Fruit fly (Drosophila melanogaster) whole organism, embryonic: ENCODE measurements around the gene nbs.

ENCODE experiments used
- Aef1 ChIP-seq: fragments of 200-800 bp; sonication (Bioruptor generic); IDR thresholded peaks from 3 replicates; pipeline ENCODE4 v1.3.6; 2022; ENCODE audit warnings: missing biosample characterization, missing genetic modification characterization
- B-H2 ChIP-seq: fragments of 200-800 bp; sonication (Bioruptor generic); optimal IDR thresholded peaks from 2 replicates; lab custom pipeline; 2018; ENCODE audit warnings: missing biosample characterization, mild to moderate bottlenecking, missing genetic modification characterization
- CG10321 ChIP-seq: fragments of 200-800 bp; sonication (Bioruptor generic); IDR thresholded peaks from 2 replicates; pipeline ENCODE4 v1.3.6; 2022; ENCODE audit warnings: missing biosample characterization, missing genetic modification characterization
- CG11398 ChIP-seq: fragments of 200-800 bp; sonication (Bioruptor generic); optimal IDR thresholded peaks from 2 replicates; lab custom pipeline; 2016; ENCODE audit warnings: missing biosample characterization, missing genetic modification characterization
- CG12071 ChIP-seq: fragments of 200-800 bp; sonication (Bioruptor generic); optimal IDR thresholded peaks from 3 replicates; lab custom pipeline; 2018; ENCODE audit warnings: missing biosample characterization, mild to moderate bottlenecking, missing genetic modification characterization
- CG15601 ChIP-seq: fragments of 200-800 bp; sonication (Bioruptor generic); optimal IDR thresholded peaks from 3 replicates; lab custom pipeline; 2019; ENCODE audit warnings: missing biosample characterization, mild to moderate bottlenecking, missing genetic modification characterization, moderate library complexity
- CG17568 ChIP-seq: fragments of 200-800 bp; sonication (Bioruptor generic); optimal IDR thresholded peaks from 2 replicates; lab custom pipeline; 2018; ENCODE audit warnings: missing biosample characterization, mild to moderate bottlenecking, missing genetic modification characterization, moderate library complexity
- CG18011 ChIP-seq: fragments of 200-800 bp; sonication (Bioruptor generic); optimal IDR thresholded peaks from 2 replicates; lab custom pipeline; 2017; ENCODE audit warnings: missing biosample characterization, missing genetic modification characterization, mild to moderate bottlenecking, moderate library complexity, missing genotype
- CG18764 ChIP-seq: fragments of 200-800 bp; sonication (Bioruptor generic); optimal IDR thresholded peaks from 3 replicates; lab custom pipeline; 2016; ENCODE audit warnings: missing biosample characterization, missing genetic modification characterization
- CG2678 ChIP-seq: fragments of 200-800 bp; sonication (Bioruptor generic); optimal IDR thresholded peaks from 3 replicates; lab custom pipeline; 2019; ENCODE audit warnings: missing biosample characterization, mild to moderate bottlenecking, missing genetic modification characterization, moderate library complexity
- CG4328 ChIP-seq: fragments of 200-800 bp; sonication (Bioruptor generic); optimal IDR thresholded peaks from 3 replicates; lab custom pipeline; 2017; ENCODE audit warnings: missing biosample characterization, missing genetic modification reagents, missing genetic modification characterization
- CG4617 ChIP-seq: fragments of 200-800 bp; sonication (Bioruptor generic); optimal IDR thresholded peaks from 3 replicates; lab custom pipeline; 2016; ENCODE audit warnings: missing biosample characterization, missing genetic modification characterization, borderline replicate concordance
- CG4854 ChIP-seq: fragments of 200-800 bp; sonication (Bioruptor generic); optimal IDR thresholded peaks from 2 replicates; lab custom pipeline; 2016; ENCODE audit warnings: missing biosample characterization, missing genetic modification characterization, inconsistent platforms
- CG6272 ChIP-seq: fragments of 200-800 bp; sonication (Bioruptor generic); IDR thresholded peaks from 2 replicates; pipeline ENCODE4 v1.3.6; 2022; ENCODE audit warnings: missing biosample characterization, missing genetic modification characterization
- CG6683 ChIP-seq: fragments of 200-800 bp; sonication (Bioruptor generic); optimal IDR thresholded peaks from 2 replicates; lab custom pipeline; 2017; ENCODE audit warnings: missing biosample characterization, mild to moderate bottlenecking, missing genetic modification characterization, missing genetic modification reagents
- CG7271 ChIP-seq: fragments of 200-800 bp; sonication (Bioruptor generic); optimal IDR thresholded peaks from 2 replicates; lab custom pipeline; 2018; ENCODE audit warnings: missing biosample characterization, mild to moderate bottlenecking, missing genetic modification characterization, moderate library complexity
- CG7839 ChIP-seq: fragments of 200-800 bp; sonication (Bioruptor generic); optimal IDR thresholded peaks from 3 replicates; lab custom pipeline; 2018; ENCODE audit warnings: missing biosample characterization, mild to moderate bottlenecking, missing genetic modification characterization, moderate library complexity
- CG8089 ChIP-seq: fragments of 200-800 bp; sonication (Bioruptor generic); optimal IDR thresholded peaks from 3 replicates; lab custom pipeline; 2016; ENCODE audit warnings: missing biosample characterization, missing genetic modification characterization
- CG8281 ChIP-seq: fragments of 200-800 bp; sonication (Bioruptor generic); optimal IDR thresholded peaks from 2 replicates; lab custom pipeline; 2018; ENCODE audit warnings: missing biosample characterization, mild to moderate bottlenecking, missing genetic modification characterization, moderate library complexity
- H15 ChIP-seq: fragments of 200-800 bp; sonication (Bioruptor generic); IDR thresholded peaks from 3 replicates; pipeline ENCODE4 v1.3.6; 2022; ENCODE audit warnings: missing biosample characterization, missing genetic modification characterization
- Hr51 ChIP-seq, 2 experiments: fragments of 200-800 bp; sonication (Bioruptor generic); optimal IDR thresholded peaks; 2 replicates in 1 of 2; 3 replicates in 1 of 2; lab custom pipeline; 2016 to 2018; ENCODE audit warnings: missing biosample characterization in 2 of 2, missing genetic modification characterization in 2 of 2, mild to moderate bottlenecking in 1 of 2, moderate library complexity in 1 of 2
- MTF-1 ChIP-seq: fragments of 200-800 bp; sonication (Bioruptor generic); optimal IDR thresholded peaks from 2 replicates; lab custom pipeline; 2018; ENCODE audit warnings: missing biosample characterization, mild to moderate bottlenecking, missing genetic modification characterization, borderline replicate concordance
- Med ChIP-seq: fragments of 200-800 bp; sonication (Bioruptor generic); peaks from one replicate; lab custom pipeline; 2016; ENCODE audit warnings: missing biosample characterization, missing genetic modification characterization, mild to moderate bottlenecking, inconsistent platforms, moderate library complexity
- NK7.1 ChIP-seq: fragments of 200-800 bp; sonication (Bioruptor generic); optimal IDR thresholded peaks from 3 replicates; lab custom pipeline; 2016; ENCODE audit warnings: missing biosample characterization, missing genetic modification characterization
- NfI ChIP-seq: fragments of 200-800 bp; sonication (Bioruptor generic); optimal IDR thresholded peaks from 3 replicates; lab custom pipeline; 2018; ENCODE audit warnings: missing biosample characterization, mild to moderate bottlenecking, missing genetic modification characterization, moderate library complexity
- Pdp1 ChIP-seq, 2 experiments: fragments of 200-800 bp; sonication (Bioruptor generic); optimal IDR thresholded peaks; 3 replicates each; lab custom pipeline; 2016; ENCODE audit warnings: missing biosample characterization in 2 of 2, missing genetic modification characterization in 2 of 2, mild to moderate bottlenecking in 1 of 2, moderate library complexity in 1 of 2
- Sox102F ChIP-seq: fragments of 200-800 bp; sonication (Bioruptor generic); optimal IDR thresholded peaks from 2 replicates; lab custom pipeline; 2018; ENCODE audit warnings: missing biosample characterization, mild to moderate bottlenecking, missing genetic modification characterization, moderate library complexity
- Sry-β ChIP-seq: fragments of 200-800 bp; sonication (Bioruptor generic); optimal IDR thresholded peaks from 2 replicates; lab custom pipeline; 2018; ENCODE audit warnings: missing biosample characterization, mild to moderate bottlenecking, missing genetic modification characterization, moderate library complexity
- crol ChIP-seq: fragments of 200-800 bp; sonication (Bioruptor generic); IDR thresholded peaks from 2 replicates; pipeline ENCODE4 v1.3.6; 2022; ENCODE audit warnings: missing biosample characterization, missing genetic modification characterization
- crp ChIP-seq, 2 experiments: fragments of 200-800 bp; sonication (Bioruptor generic); optimal IDR thresholded peaks; 2 replicates in 1 of 2; 3 replicates in 1 of 2; lab custom pipeline; 2017; ENCODE audit warnings: missing biosample characterization in 2 of 2, missing genetic modification characterization in 2 of 2, mild to moderate bottlenecking in 1 of 2, moderate library complexity in 1 of 2
- cwo ChIP-seq: fragments of 200-800 bp; sonication (Bioruptor generic); optimal IDR thresholded peaks from 3 replicates; lab custom pipeline; 2017; ENCODE audit warnings: missing biosample characterization, missing genetic modification characterization, mild to moderate bottlenecking, moderate library complexity, missing genetic modification reagents
- esg ChIP-seq: fragments of 200-800 bp; sonication (Bioruptor generic); conservative IDR thresholded peaks from 2 replicates; pipeline ENCODE4 v1.3.6; 2022; ENCODE audit warnings: missing biosample characterization, missing genetic modification characterization
- gfzf ChIP-seq: fragments of 200-800 bp; sonication (Bioruptor generic); optimal IDR thresholded peaks from 2 replicates; lab custom pipeline; 2016; ENCODE audit warnings: missing biosample characterization, mild to moderate bottlenecking, missing genetic modification characterization, moderate library complexity
- kah ChIP-seq: fragments of 200-800 bp; sonication (Bioruptor generic); optimal IDR thresholded peaks from 2 replicates; lab custom pipeline; 2018; ENCODE audit warnings: missing biosample characterization, mild to moderate bottlenecking, missing genetic modification characterization
- pita ChIP-seq: fragments of 200-800 bp; sonication (Bioruptor generic); optimal IDR thresholded peaks from 2 replicates; lab custom pipeline; 2017; ENCODE audit warnings: missing biosample characterization, mild to moderate bottlenecking, missing genetic modification characterization
- prd ChIP-seq, 3 experiments: fragments of >200 bp in 2 of 3; fragments of 200-800 bp in 1 of 3; sonication (Bioruptor generic) in 1 of 3; optimal IDR thresholded peaks in 2 of 3; IDR thresholded peaks in 1 of 3; 2 replicates in 2 of 3; 3 replicates in 1 of 3; pipeline versions ENCODE4 v1.3.6 to Lab custom; 2017 to 2022; ENCODE audit warnings: missing biosample characterization in 1 of 3, missing genetic modification characterization in 1 of 3
- sd ChIP-seq: fragments of 200-800 bp; sonication (Bioruptor generic); optimal IDR thresholded peaks from 3 replicates; lab custom pipeline; 2018; ENCODE audit warnings: missing biosample characterization, mild to moderate bottlenecking, missing genetic modification characterization, moderate library complexity
- seq ChIP-seq: fragments of 200-800 bp; sonication (Bioruptor generic); IDR thresholded peaks from 2 replicates; pipeline ENCODE4 v1.3.6; 2022; ENCODE audit warnings: missing biosample characterization, missing genetic modification characterization
- sr ChIP-seq: fragments of 200-800 bp; sonication (Bioruptor generic); IDR thresholded peaks from 3 replicates; pipeline ENCODE4 v1.3.6; 2022; ENCODE audit warnings: missing biosample characterization, missing genetic modification characterization
- twi ChIP-seq: fragments of 200-800 bp; optimal IDR thresholded peaks from 2 replicates; lab custom pipeline; 2019; ENCODE audit warnings: missing biosample characterization, mild to moderate bottlenecking, missing genetic modification characterization, moderate library complexity
- vvl ChIP-seq: fragments of 200-800 bp; sonication (Bioruptor generic); IDR thresholded peaks from 2 replicates; pipeline ENCODE4 v1.3.6; 2022; ENCODE audit warnings: missing biosample characterization, missing genetic modification characterization

The nbs gene

dm6 chr3L:9767636-9768358, 44.8 kb upstream of the nbs start (continued):
- TF ChIP-seq CG10321 (GFP tag; lab: Robert Waterston, UW) (no peak), sd (tag; lab: Kevin White, UChicago) (peak; percentile 25), CG17568 (peak; percentile 17), CG2678 (peak; percentile 22), CG7271 (tag; lab: Kevin White, UChicago) (no peak), CG6683 (GFP tag; lab: Kevin White, UChicago) (no peak), B-H2 (GFP tag; lab: Kevin White, UChicago) (peak; percentile 5), twi (tag; lab: Kevin White, UChicago) (no peak), CG12071 (GFP tag; lab: Kevin White, UChicago) (peak; percentile 15), kah (no peak), NfI (GFP tag; lab: Kevin White, UChicago) (no peak)

dm6 chr3L:9766364-9766763, 43.4 kb upstream of the nbs start:
- TF ChIP-seq gfzf (GFP tag; lab: Kevin White, UChicago) (no peak), Pdp1 (GFP tag; optimal IDR thresholded peaks at IDR 0.05; lab: Kevin White, UChicago) (peak in 1 of 2 experiments; percentile 66)
- TF ChIP-seq, all 482 proteins: peak for 1

DNA sequence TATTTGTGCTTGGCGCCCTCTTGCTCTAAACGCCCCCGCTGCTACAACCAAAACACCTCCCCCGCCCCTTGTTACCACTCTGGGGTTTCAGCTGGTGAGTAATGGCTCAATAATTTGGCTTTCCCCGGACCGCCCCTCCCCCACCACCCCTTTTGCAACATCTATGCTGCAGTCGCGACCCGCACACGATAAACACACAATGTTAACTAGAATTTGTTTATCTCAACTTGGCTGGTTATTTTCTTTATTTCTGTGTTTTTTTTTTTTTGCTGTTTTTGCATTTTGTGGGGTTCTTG, 42.7 kb upstream of the nbs start:
- TF ChIP-seq CG4328 (GFP tag; lab: Kevin White, UChicago) (no peak), CG4617 (no peak), sr (GFP tag; lab: Robert Waterston, UW) (peak; percentile 76), CG8281 (tag; lab: Kevin White, UChicago) (no peak), esg (GFP tag; lab: Robert Waterston, UW) (no peak), sd (tag; lab: Kevin White, UChicago) (peak; percentile 68), MTF-1 (GFP tag; lab: Kevin White, UChicago) (no peak), NK7.1 (GFP tag; lab: Kevin White, UChicago) (no peak), crol (GFP tag; lab: Robert Waterston, UW) (peak; percentile 77), vvl (GFP tag; lab: Robert Waterston, UW) (no peak)
- TF ChIP-seq, all 482 proteins: peak for 3

- peak; percentile 2 for TF ChIP-seq Sox102F (GFP tag; lab: Kevin White, UChicago)
- no peak for TF ChIP-seq CG10321 (GFP tag; lab: Robert Waterston, UW)
- no peak for TF ChIP-seq crp (GFP tag; optimal IDR thresholded peaks at IDR 0.05; lab: Kevin White, UChicago)
- TF ChIP-seq prd (optimal IDR thresholded peaks at IDR 0.05; lab: Kevin White, UChicago), result no peak
- 0 out of 3 replicates have a peak, but pooled peaks have one; percentile 7 for TF ChIP-seq prd (GFP tag; IDR thresholded peaks at IDR 0.05; lab: Robert Waterston, UW)
- TF ChIP-seq Hr51 (GFP tag; optimal IDR thresholded peaks at IDR 0.05; lab: Kevin White, UChicago), result peak in 1 of 2 experiments; percentile 27
- TF ChIP-seq CG11398 (GFP tag; lab: Kevin White, UChicago), result no peak
- TF ChIP-seq CG8089, result no peak
- peak; percentile 48 for TF ChIP-seq Med (GFP tag; lab: Kevin White, UChicago)
- no peak for TF ChIP-seq Aef1 (GFP tag; lab: Robert Waterston, UW)
- TF ChIP-seq cwo (GFP tag; lab: Kevin White, UChicago), result peak; percentile 45
- no peak for TF ChIP-seq CG18011
- no peak for TF ChIP-seq CG4854 (GFP tag; lab: Kevin White, UChicago)
- no peak for TF ChIP-seq seq (GFP tag; lab: Robert Waterston, UW)
- no peak for TF ChIP-seq CG6272 (GFP tag; lab: Robert Waterston, UW)
- TF ChIP-seq CG7839 (tag; lab: Kevin White, UChicago), result peak; percentile 12
- no peak for TF ChIP-seq CG15601
- TF ChIP-seq H15 (GFP tag; lab: Robert Waterston, UW), result 0 out of 3 replicates have a peak, but pooled peaks have one; percentile 24
- TF ChIP-seq pita (GFP tag; lab: Kevin White, UChicago), result no peak
- TF ChIP-seq CG18764 (GFP tag; lab: Kevin White, UChicago), result no peak
- TF ChIP-seq Sry-β, result no peak
These were observed 42.1 kb upstream of the nbs start for dm6 chr3L:9764915-9765709.
